Worm (Caenorhabditis elegans) whole organism, L3 larva: ENCODE data around the gene Y54G2A.36.

Source experiments
- R02D3.7 ChIP-seq: fragments of 150-350 bp; optimal IDR thresholded peaks from 2 replicates; lab custom pipeline; 2014; ENCODE audit warnings: missing biosample characterization, missing genetic modification characterization
- ZK546.5 ChIP-seq: sonication (generic microtip); optimal IDR thresholded peaks from 2 replicates; lab custom pipeline; 2017; ENCODE audit warnings: missing biosample characterization, missing genetic modification characterization
- aly-2 ChIP-seq: fragments of 150-350 bp; optimal IDR thresholded peaks from 2 replicates; lab custom pipeline; 2014; ENCODE audit warnings: missing biosample characterization, missing genetic modification characterization
- ama-1 ChIP-seq: fragments of 150-350 bp; optimal IDR thresholded peaks from 2 replicates; lab custom pipeline; 2018
- ceh-28 ChIP-seq: fragments of 150-350 bp; optimal IDR thresholded peaks from 2 replicates; lab custom pipeline; 2014; ENCODE audit warnings: missing biosample characterization, missing genetic modification reagents, missing genetic modification characterization
- ceh-82 ChIP-seq: fragments of 150-350 bp; optimal IDR thresholded peaks from 2 replicates; lab custom pipeline; 2014; ENCODE audit warnings: missing biosample characterization, missing genetic modification characterization
- daf-12 ChIP-seq: fragments of 150-350 bp; optimal IDR thresholded peaks from 2 replicates; lab custom pipeline; 2014; ENCODE audit warnings: missing biosample characterization, missing genetic modification reagents, missing genetic modification characterization
- egl-27 ChIP-seq: sonication (generic microtip); optimal IDR thresholded peaks from 4 replicates; lab custom pipeline; 2017; ENCODE audit warnings: missing biosample characterization, missing genetic modification reagents, missing genetic modification characterization
- egl-5 ChIP-seq: fragments of 150-350 bp; optimal IDR thresholded peaks from 2 replicates; lab custom pipeline; 2017; ENCODE audit warnings: missing biosample characterization, missing genetic modification reagents, missing genetic modification characterization, inconsistent platforms
- elt-1 ChIP-seq: fragments of 150-350 bp; optimal IDR thresholded peaks from 2 replicates; lab custom pipeline; 2014; ENCODE audit warnings: missing biosample characterization, missing genetic modification characterization
- elt-2 ChIP-seq: sonication (generic microtip); optimal IDR thresholded peaks from 2 replicates; lab custom pipeline; 2016; ENCODE audit warnings: missing genetic modification reagents, mild to moderate bottlenecking, missing genetic modification characterization, missing compliant biosample characterization
- elt-3 ChIP-seq, 3 experiments: fragments of 150-350 bp in 1 of 3; sonication (generic microtip) in 2 of 3; optimal IDR thresholded peaks; 2 replicates in 2 of 3; 4 replicates in 1 of 3; lab custom pipeline; 2014 to 2017; ENCODE audit warnings: missing biosample characterization in 3 of 3, missing genetic modification characterization in 3 of 3
- eor-1 ChIP-seq, 2 experiments: fragments of 150-350 bp; optimal IDR thresholded peaks; 2 replicates each; lab custom pipeline; 2014 to 2018; ENCODE audit warnings: missing biosample characterization in 2 of 2, missing genetic modification characterization in 2 of 2
- fkh-10 ChIP-seq: sonication (generic microtip); optimal IDR thresholded peaks from 2 replicates; lab custom pipeline; 2017; ENCODE audit warnings: missing biosample characterization, missing genetic modification reagents, missing genetic modification characterization
- fkh-2 ChIP-seq: fragments of 150-350 bp; optimal IDR thresholded peaks from 2 replicates; lab custom pipeline; 2014; ENCODE audit warnings: missing biosample characterization, missing genetic modification reagents, missing genetic modification characterization
- hmg-11 ChIP-seq: sonication (generic microtip); optimal IDR thresholded peaks from 2 replicates; lab custom pipeline; 2016; ENCODE audit warnings: missing genetic modification characterization, missing compliant biosample characterization
- lin-15B ChIP-seq: fragments of 150-350 bp; optimal IDR thresholded peaks from 2 replicates; lab custom pipeline; 2014; ENCODE audit warnings: missing biosample characterization, missing genetic modification characterization
- lin-39 ChIP-seq: fragments of 150-350 bp; optimal IDR thresholded peaks from 2 replicates; lab custom pipeline; 2018; ENCODE audit warnings: missing biosample characterization, missing genetic modification reagents, missing genetic modification characterization
- mdl-1 ChIP-seq: fragments of 150-350 bp; optimal IDR thresholded peaks from 2 replicates; lab custom pipeline; 2014; ENCODE audit warnings: missing biosample characterization, missing genetic modification characterization
- mml-1 ChIP-seq: fragments of 150-350 bp; sonication (generic microtip); optimal IDR thresholded peaks from 3 replicates; lab custom pipeline; 2014; ENCODE audit warnings: missing biosample characterization, missing genetic modification characterization
- nfya-1 ChIP-seq: sonication (generic microtip); optimal IDR thresholded peaks from 2 replicates; lab custom pipeline; 2017; ENCODE audit warnings: missing genetic modification characterization, mild to moderate bottlenecking, missing compliant biosample characterization, antibody characterized with exemption, moderate library complexity; ENCODE audit not compliant: insufficient read depth
- nhr-11 ChIP-seq: fragments of 150-350 bp; optimal IDR thresholded peaks from 2 replicates; lab custom pipeline; 2014; ENCODE audit warnings: missing biosample characterization, missing genetic modification characterization
- nhr-12 ChIP-seq: fragments of 150-350 bp; optimal IDR thresholded peaks from 2 replicates; lab custom pipeline; 2014; ENCODE audit warnings: missing biosample characterization, missing genetic modification characterization
- nhr-23 ChIP-seq: fragments of 150-350 bp; optimal IDR thresholded peaks from 2 replicates; lab custom pipeline; 2014; ENCODE audit warnings: missing biosample characterization, missing genetic modification reagents, missing genetic modification characterization
- nhr-237 ChIP-seq: fragments of 150-350 bp; optimal IDR thresholded peaks from 2 replicates; lab custom pipeline; 2014; ENCODE audit warnings: missing biosample characterization, missing genetic modification characterization
- nhr-25 ChIP-seq: sonication (generic microtip); optimal IDR thresholded peaks from 2 replicates; lab custom pipeline; 2017; ENCODE audit warnings: missing biosample characterization, missing genetic modification characterization
- nhr-28 ChIP-seq: fragments of 150-350 bp; optimal IDR thresholded peaks from 2 replicates; lab custom pipeline; 2014; ENCODE audit warnings: missing biosample characterization, missing genetic modification characterization
- nhr-67 ChIP-seq: fragments of 150-350 bp; optimal IDR thresholded peaks from 2 replicates; lab custom pipeline; 2014; ENCODE audit warnings: missing biosample characterization, missing genetic modification characterization
- nhr-76 ChIP-seq: fragments of 150-350 bp; sonication (generic microtip); optimal IDR thresholded peaks from 5 replicates; lab custom pipeline; 2014; ENCODE audit warnings: missing biosample characterization, missing genetic modification characterization
- nhr-77 ChIP-seq: fragments of 150-350 bp; optimal IDR thresholded peaks from 2 replicates; lab custom pipeline; 2014; ENCODE audit warnings: missing biosample characterization, missing genetic modification characterization
- pha-4 ChIP-seq: fragments of 150-350 bp; optimal IDR thresholded peaks from 2 replicates; lab custom pipeline; 2014; ENCODE audit warnings: missing biosample characterization, missing genetic modification reagents, missing genetic modification characterization
- snpc-4 ChIP-seq: fragments of 150-350 bp; optimal IDR thresholded peaks from 2 replicates; lab custom pipeline; 2014; ENCODE audit warnings: missing biosample characterization, missing genetic modification characterization
- tbx-2 ChIP-seq: sonication (generic microtip); optimal IDR thresholded peaks from 2 replicates; lab custom pipeline; 2016; ENCODE audit warnings: mild to moderate bottlenecking, missing genetic modification characterization, missing compliant biosample characterization
- unc-39 ChIP-seq: sonication (generic microtip); optimal IDR thresholded peaks from 4 replicates; lab custom pipeline; 2017; ENCODE audit warnings: missing biosample characterization, missing genetic modification characterization
- zag-1 ChIP-seq: fragments of 150-350 bp; optimal IDR thresholded peaks from 2 replicates; lab custom pipeline; 2014; ENCODE audit warnings: missing biosample characterization, missing genetic modification characterization

Gene Y54G2A.36

DNA sequence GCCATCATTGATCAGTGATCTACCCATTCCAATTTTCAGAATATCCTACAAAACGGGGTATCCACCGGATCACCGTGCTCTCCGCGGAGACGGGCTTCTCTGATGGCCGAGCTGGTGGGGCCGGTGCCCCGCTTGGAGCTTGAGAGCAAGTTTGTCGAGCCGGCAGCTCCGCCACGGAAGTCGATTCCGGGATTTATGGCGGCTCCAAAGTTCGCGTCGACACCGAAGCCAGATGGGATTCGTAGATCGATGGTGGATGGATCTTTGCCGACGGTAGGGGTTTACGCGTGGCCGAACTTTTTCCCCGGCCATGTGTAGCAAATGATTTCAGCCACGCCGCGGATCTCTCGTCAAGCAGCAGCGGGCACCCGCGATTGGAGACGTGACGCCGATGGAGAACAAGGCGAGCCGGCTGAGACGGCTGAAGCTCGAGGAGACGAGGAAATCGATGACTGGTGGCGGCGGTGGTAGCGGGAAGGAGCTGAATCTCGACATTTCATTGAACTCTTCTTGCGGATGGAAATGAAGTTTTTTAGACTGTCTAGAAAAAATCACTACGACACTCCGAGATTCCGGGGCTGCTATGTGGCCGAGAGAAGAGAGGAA is 8.9 kb upstream of the Y54G2A.36 start:
- no peak for TF ChIP-seq egl-5 (tag; lab: Kevin White, UChicago)
- no peak for TF ChIP-seq snpc-4 (tag; lab: Kevin White, UChicago)
- TF ChIP-seq nhr-67 (tag; lab: Kevin White, UChicago) = no peak
- TF ChIP-seq ceh-82 = no peak
- TF ChIP-seq elt-2 (tag; lab: Kevin White, UChicago) = no peak
- no peak for TF ChIP-seq hmg-11
- TF ChIP-seq fkh-2 (tag; lab: Kevin White, UChicago) = no peak
- TF ChIP-seq ama-1 (lab: Kevin White, UChicago) = no peak
- TF ChIP-seq ceh-28 (tag; lab: Kevin White, UChicago) = no peak
- no peak for TF ChIP-seq egl-27 (tag; lab: Kevin White, UChicago)
- no peak for TF ChIP-seq daf-12 (tag; lab: Kevin White, UChicago)
- no peak for TF ChIP-seq elt-1 (tag; lab: Kevin White, UChicago)
- no peak for TF ChIP-seq ZK546.5 (tag; lab: Kevin White, UChicago)
- TF ChIP-seq nhr-11 (tag; lab: Kevin White, UChicago) = no peak
- no peak for TF ChIP-seq fkh-10 (GFP tag; lab: Kevin White, UChicago)
- no peak for TF ChIP-seq eor-1 (tag; optimal IDR thresholded peaks at IDR 0.05; lab: Kevin White, UChicago)

DNA sequence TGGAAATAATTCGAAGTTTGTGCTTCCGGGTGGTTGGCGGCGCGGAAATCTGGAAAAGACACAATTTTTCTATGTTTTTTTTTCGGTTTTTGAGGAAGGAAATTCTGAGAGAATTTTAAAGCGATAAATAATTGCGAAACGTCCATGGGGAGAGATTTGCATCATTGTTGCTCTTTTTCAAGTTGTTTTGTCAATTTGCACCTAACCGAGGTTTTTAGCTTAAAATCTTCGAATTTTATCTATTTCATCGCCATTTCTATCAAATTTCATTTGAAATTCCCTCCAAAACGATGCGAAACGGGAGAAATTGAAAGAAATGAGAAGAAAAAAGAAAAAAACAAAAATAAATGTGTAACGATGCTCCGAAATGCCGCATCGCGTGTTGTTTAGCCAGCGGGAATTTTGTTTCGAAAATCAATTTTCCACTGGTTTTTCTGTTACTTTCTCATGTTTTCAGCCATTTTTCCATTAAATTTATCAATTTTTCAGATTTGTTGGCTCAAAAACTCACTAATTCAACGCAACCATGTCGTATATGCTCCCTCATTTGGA is 7.0 kb upstream of the Y54G2A.36 start, which contains the start of the genes nprt-1 and dib-1:
nprt-1 (minus strand) TSS at position 51 of the 552 bp plus-strand sequence.
dib-1 (plus strand) TSS at position 482 of the 552 bp plus-strand sequence.
- peak; percentile 73 for TF ChIP-seq nfya-1 (tag; lab: Kevin White, UChicago)
- no peak for TF ChIP-seq nhr-12
- peak; percentile 16 for TF ChIP-seq nhr-25 (tag; lab: Kevin White, UChicago)
- no peak for TF ChIP-seq unc-39 (tag; lab: Kevin White, UChicago)
- TF ChIP-seq snpc-4 (tag; lab: Kevin White, UChicago) = no peak
- no peak for TF ChIP-seq ceh-28 (tag; lab: Kevin White, UChicago)
- peak; percentile 13 for TF ChIP-seq fkh-10 (GFP tag; lab: Kevin White, UChicago)
- no peak for TF ChIP-seq fkh-2 (tag; lab: Kevin White, UChicago)
- peak; percentile 63 for TF ChIP-seq egl-5 (tag; lab: Kevin White, UChicago)
- peak; percentile 72 for TF ChIP-seq nhr-23 (tag; lab: Kevin White, UChicago)
- TF ChIP-seq lin-15B = peak; percentile 74
- no peak for TF ChIP-seq ceh-82
- peak; percentile 59 for TF ChIP-seq hmg-11
- peak; percentile 2 for TF ChIP-seq elt-2 (tag; lab: Kevin White, UChicago)
- TF ChIP-seq pha-4 (tag; lab: Kevin White, UChicago) = peak; percentile 67
- TF ChIP-seq lin-39 = peak; percentile 25
- TF ChIP-seq, all 47 proteins: peak for 10

DNA sequence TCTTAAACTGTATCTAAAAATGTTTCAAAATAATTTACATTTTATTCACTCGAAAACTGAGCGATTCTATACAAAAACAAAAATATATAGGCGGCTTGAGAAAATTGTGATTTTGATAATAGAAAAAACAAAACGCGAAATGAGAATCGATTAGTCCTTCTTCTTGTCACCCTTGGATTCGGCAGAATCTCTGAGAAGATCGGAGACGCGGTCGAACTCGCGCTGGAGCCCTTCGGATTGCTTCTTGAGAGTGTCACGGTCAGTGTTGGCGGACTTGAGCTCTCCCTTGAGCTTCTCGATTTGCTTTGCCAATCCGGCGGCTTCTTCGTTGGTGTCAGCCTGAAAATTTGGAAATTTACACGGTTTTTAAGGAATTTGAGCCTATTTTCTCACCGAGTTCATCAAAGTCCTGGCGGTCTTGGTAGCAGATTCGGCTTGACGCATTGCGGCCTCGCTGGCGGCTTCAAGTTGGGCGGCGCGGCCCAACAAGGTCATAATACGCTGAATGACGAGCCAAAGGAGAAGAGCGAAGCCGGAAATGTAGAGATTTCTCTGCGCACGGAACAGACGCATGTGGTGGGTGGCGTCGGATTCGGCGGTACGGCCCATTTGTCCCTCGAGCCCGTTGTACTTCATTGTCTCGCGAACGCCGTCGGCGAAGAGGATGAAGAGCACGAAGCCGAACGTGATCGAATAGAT is 5.8 kb upstream of the Y54G2A.36 start:
- no peak for TF ChIP-seq nhr-237 (tag; lab: Kevin White, UChicago)
- no peak for TF ChIP-seq eor-1 (tag; optimal IDR thresholded peaks at IDR 0.05; lab: Kevin White, UChicago)
- TF ChIP-seq daf-12 (tag; lab: Kevin White, UChicago) = no peak
- no peak for TF ChIP-seq elt-2 (tag; lab: Kevin White, UChicago)
- no peak for TF ChIP-seq egl-5 (tag; lab: Kevin White, UChicago)
- TF ChIP-seq ama-1 (lab: Kevin White, UChicago) = no peak

- TF ChIP-seq ceh-28 (tag; lab: Kevin White, UChicago) = peak; percentile 28
- TF ChIP-seq hmg-11 = no peak
- peak; percentile 35 for TF ChIP-seq elt-2 (tag; lab: Kevin White, UChicago)
- no peak for TF ChIP-seq nhr-11 (tag; lab: Kevin White, UChicago)
- TF ChIP-seq pha-4 (tag; lab: Kevin White, UChicago) = peak; percentile 35
- TF ChIP-seq eor-1 (tag; optimal IDR thresholded peaks at IDR 0.05; lab: Kevin White, UChicago) = no peak
- no peak for TF ChIP-seq zag-1 (tag; lab: Kevin White, UChicago)
- no peak for TF ChIP-seq aly-2 (tag; lab: Kevin White, UChicago)
- no peak for TF ChIP-seq daf-12 (tag; lab: Kevin White, UChicago)
Observed at ce11 chrIV:2892395-2892786, 5.1 kb upstream of the Y54G2A.36 start, which contains the start of gene Y54G2A.18. Gene Y54G2A.18 (minus strand): TSS chrIV:2892495.

- TF ChIP-seq lin-39 = no peak
- no peak for TF ChIP-seq mml-1 (tag; lab: Kevin White, UChicago)
- TF ChIP-seq R02D3.7 (tag; lab: Kevin White, UChicago) = no peak
- TF ChIP-seq nhr-23 (tag; lab: Kevin White, UChicago) = peak; percentile 53
- TF ChIP-seq nhr-25 (tag; lab: Kevin White, UChicago) = peak; percentile 10
- no peak for TF ChIP-seq nhr-76 (tag; lab: Kevin White, UChicago)
- no peak for TF ChIP-seq elt-3 (tag; optimal IDR thresholded peaks at IDR 0.05; lab: Kevin White, UChicago)
- no peak for TF ChIP-seq nhr-28 (tag; lab: Kevin White, UChicago)
- TF ChIP-seq tbx-2 (tag; lab: Kevin White, UChicago) = no peak
- no peak for TF ChIP-seq nhr-77 (tag; lab: Kevin White, UChicago)
- no peak for TF ChIP-seq nhr-12
- TF ChIP-seq mdl-1 = no peak
Observed at ce11 chrIV:2892787-2893485, 4.6 kb upstream of the Y54G2A.36 start.
